Fruit fly (Drosophila melanogaster) whole organism, adult: ENCODE data around the gene CG14088.
A peak's percentile ranks its signal among the peaks of the same experiment; 100 is the strongest.

Experiments
- CG11617 ChIP-seq: fragments of 200-800 bp; sonication (Bioruptor generic); optimal IDR thresholded peaks from 2 replicates; lab custom pipeline; 2017; ENCODE audit warnings: mild to moderate bottlenecking, missing biosample characterization, missing genetic modification reagents, missing genetic modification characterization
- CG12768 ChIP-seq: fragments of 200-800 bp; sonication (Bioruptor generic); optimal IDR thresholded peaks from 2 replicates; lab custom pipeline; 2017; ENCODE audit warnings: missing biosample characterization, missing genetic modification characterization, mild to moderate bottlenecking, moderate library complexity, missing genetic modification reagents
- CG14711 ChIP-seq: fragments of 200-800 bp; sonication (Bioruptor generic); optimal IDR thresholded peaks from 2 replicates; lab custom pipeline; 2018; ENCODE audit warnings: missing biosample characterization, mild to moderate bottlenecking, missing genetic modification characterization, moderate library complexity
- CG1620 ChIP-seq: fragments of 200-800 bp; sonication (Bioruptor generic); optimal IDR thresholded peaks from 2 replicates; lab custom pipeline; 2016; ENCODE audit warnings: missing biosample characterization, missing genetic modification characterization
- CG33017 ChIP-seq: fragments of 200-800 bp; sonication (Bioruptor generic); optimal IDR thresholded peaks from 2 replicates; lab custom pipeline; 2018; ENCODE audit warnings: missing biosample characterization, mild to moderate bottlenecking, missing genetic modification characterization, moderate library complexity
- CG5204 ChIP-seq: fragments of 200-800 bp; sonication (Bioruptor generic); optimal IDR thresholded peaks from 2 replicates; lab custom pipeline; 2016; ENCODE audit warnings: missing biosample characterization, missing genetic modification characterization
- CG7045 ChIP-seq: fragments of 200-800 bp; sonication (Bioruptor generic); optimal IDR thresholded peaks from 2 replicates; lab custom pipeline; 2017; ENCODE audit warnings: missing biosample characterization, mild to moderate bottlenecking, missing genetic modification characterization
- CG7101 ChIP-seq: fragments of 200-800 bp; sonication (Bioruptor generic); optimal IDR thresholded peaks from 2 replicates; lab custom pipeline; 2018; ENCODE audit warnings: missing biosample characterization, mild to moderate bottlenecking, missing genetic modification characterization, moderate library complexity
- Clk ChIP-seq: fragments of 200-800 bp; sonication (Bioruptor generic); optimal IDR thresholded peaks from 2 replicates; lab custom pipeline; 2017; ENCODE audit warnings: missing biosample characterization, missing genetic modification characterization
- Crg-1 ChIP-seq: fragments of 200-800 bp; sonication (Bioruptor generic); optimal IDR thresholded peaks from 2 replicates; lab custom pipeline; 2016; ENCODE audit warnings: missing biosample characterization, missing genetic modification characterization
- Hr96 ChIP-seq: fragments of 200-800 bp; sonication (Bioruptor generic); optimal IDR thresholded peaks from 2 replicates; lab custom pipeline; 2016; ENCODE audit warnings: missing biosample characterization, missing genetic modification characterization
- Mnt ChIP-seq: fragments of 200-800 bp; sonication (Bioruptor generic); optimal IDR thresholded peaks from 2 replicates; lab custom pipeline; 2016; ENCODE audit warnings: missing biosample characterization, mild to moderate bottlenecking, missing genetic modification characterization
- bab1 ChIP-seq: fragments of 200-800 bp; sonication (Bioruptor generic); optimal IDR thresholded peaks from 3 replicates; lab custom pipeline; 2019; ENCODE audit warnings: missing biosample characterization, mild to moderate bottlenecking, missing genetic modification characterization, moderate library complexity
- cic ChIP-seq: fragments of 200-800 bp; sonication (Bioruptor generic); optimal IDR thresholded peaks from 2 replicates; lab custom pipeline; 2017; ENCODE audit warnings: missing biosample characterization, mild to moderate bottlenecking, missing genetic modification characterization, moderate library complexity
- cnc ChIP-seq, 2 experiments: fragments of >200 bp; optimal IDR thresholded peaks; 2 replicates each; lab custom pipeline; 2017
- kay ChIP-seq: fragments of 200-800 bp; sonication (Bioruptor generic); peaks from one replicate; lab custom pipeline; 2016; ENCODE audit warnings: missing biosample characterization, missing genetic modification characterization, borderline replicate concordance
- ovo ChIP-seq: fragments of 200-800 bp; sonication (Bioruptor generic); optimal IDR thresholded peaks from 2 replicates; lab custom pipeline; 2016; ENCODE audit warnings: missing biosample characterization, missing genetic modification characterization
- pad ChIP-seq: fragments of 200-800 bp; sonication (Bioruptor generic); optimal IDR thresholded peaks from 3 replicates; lab custom pipeline; 2017; ENCODE audit warnings: missing biosample characterization, missing genetic modification characterization, mild to moderate bottlenecking, moderate library complexity, missing genetic modification reagents
- tj ChIP-seq: fragments of 200-800 bp; sonication (Bioruptor generic); optimal IDR thresholded peaks from 3 replicates; lab custom pipeline; 2017; ENCODE audit warnings: missing biosample characterization, mild to moderate bottlenecking, missing genetic modification characterization, moderate library complexity
- toe ChIP-seq: fragments of 200-800 bp; sonication (Bioruptor generic); optimal IDR thresholded peaks from 2 replicates; lab custom pipeline; 2016; ENCODE audit warnings: missing biosample characterization, missing genetic modification characterization

Gene CG14088

dm6 chr3L:19275491-19275890, 5.0 kb upstream of the CG14088 start, which contains the start of gene CG14086:
Gene CG14086, plus strand, starts transcription at chr3L:19275791.
- TF ChIP-seq tj (GFP tag; lab: Kevin White, UChicago) (no peak), Clk (GFP tag; lab: Kevin White, UChicago) (no peak), Hr96 (GFP tag; lab: Kevin White, UChicago) (no peak), Mnt (GFP tag; lab: Kevin White, UChicago) (no peak), kay (GFP tag; lab: Kevin White, UChicago) (no peak), toe (no peak), Crg-1 (GFP tag; lab: Kevin White, UChicago) (no peak), CG7101 (tag; lab: Kevin White, UChicago) (no peak), CG1620 (no peak), CG14711 (tag; lab: Kevin White, UChicago) (no peak), pad (GFP tag; lab: Kevin White, UChicago) (no peak), bab1 (GFP tag; lab: Kevin White, UChicago) (no peak), CG12768 (no peak), cic (GFP tag; lab: Kevin White, UChicago) (no peak)

dm6 chr3L:19268720-19269401, 1.6 kb downstream of the CG14088 start, which contains the start of the genes Aldh7A1 and CG14085:
Gene Aldh7A1, minus strand, starts transcription at chr3L:19268913.
Gene CG14085, plus strand, starts transcription at chr3L:19269351.
- TF ChIP-seq cic (GFP tag; lab: Kevin White, UChicago) (peak; percentile 55), CG33017 (tag; lab: Kevin White, UChicago) (no peak), Clk (GFP tag; lab: Kevin White, UChicago) (no peak), tj (GFP tag; lab: Kevin White, UChicago) (peak; percentile 48), Crg-1 (GFP tag; lab: Kevin White, UChicago) (peak; percentile 11), CG14711 (tag; lab: Kevin White, UChicago) (peak; percentile 10), CG7101 (tag; lab: Kevin White, UChicago) (peak; percentile 2), CG1620 (no peak), CG5204 (peak; percentile 27), Mnt (GFP tag; lab: Kevin White, UChicago) (peak; percentile 49), pad (GFP tag; lab: Kevin White, UChicago) (peak; percentile 8), kay (GFP tag; lab: Kevin White, UChicago) (no peak), Hr96 (GFP tag; lab: Kevin White, UChicago) (peak; percentile 24), CG12768 (peak; percentile 69)

DNA sequence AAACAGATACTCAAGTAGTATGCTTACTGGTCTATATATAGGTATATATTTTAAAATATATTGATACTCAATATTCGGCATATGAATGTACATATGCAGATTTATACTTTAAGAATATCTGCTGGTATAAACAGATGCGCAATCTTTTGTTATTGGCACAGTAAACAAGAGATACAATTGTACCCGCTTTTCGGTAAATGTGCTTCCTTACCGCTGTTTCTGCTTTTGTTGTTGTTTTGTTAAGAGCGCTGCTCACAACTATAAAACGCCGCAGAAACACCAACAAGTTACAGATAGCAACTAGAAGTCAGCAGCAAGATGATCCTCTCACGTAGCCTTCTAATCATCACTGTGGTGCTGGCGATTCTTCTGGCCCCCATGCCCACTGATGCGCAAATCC, 4.7 kb downstream of the CG14088 start, which contains the start of gene CG45081:
CG45081 (plus strand) TSS at position 301 of the 400 bp plus-strand sequence.
- TF ChIP-seq Hr96 (GFP tag; lab: Kevin White, UChicago) (no peak), cnc (optimal IDR thresholded peaks at IDR 0.05; lab: Kevin White, UChicago) (no peak), cic (GFP tag; lab: Kevin White, UChicago) (peak; percentile 5)

DNA sequence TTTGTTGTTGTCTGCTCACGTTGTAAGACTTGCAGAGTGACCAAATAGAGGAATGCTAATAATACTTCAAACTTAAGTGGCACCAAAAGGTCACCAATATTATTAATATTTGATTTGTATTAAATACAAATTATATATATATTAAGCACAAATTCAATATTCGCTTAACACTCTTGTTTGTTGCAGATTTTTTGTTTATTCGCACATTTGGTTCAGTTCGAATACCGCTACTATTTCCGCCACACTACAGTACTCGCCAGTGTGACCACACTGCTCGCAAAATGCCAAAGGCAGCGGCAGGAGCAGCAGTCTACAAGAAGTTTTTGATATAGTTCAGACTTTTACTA, 6.3 kb downstream of the CG14088 start, which contains the start of gene Max:
Max (minus strand) TSS at position 44 of the 347 bp plus-strand sequence.
- peak; percentile 73 for TF ChIP-seq CG12768
- no peak for TF ChIP-seq CG5204
- TF ChIP-seq pad (GFP tag; lab: Kevin White, UChicago) = peak; percentile 43
- TF ChIP-seq CG7101 (tag; lab: Kevin White, UChicago) = peak; percentile 74
- TF ChIP-seq bab1 (GFP tag; lab: Kevin White, UChicago) = peak; percentile 77
- no peak for TF ChIP-seq ovo (GFP tag; lab: Kevin White, UChicago)
- peak; percentile 77 for TF ChIP-seq CG33017 (tag; lab: Kevin White, UChicago)
- TF ChIP-seq Mnt (GFP tag; lab: Kevin White, UChicago) = peak; percentile 36
- peak; percentile 32 for TF ChIP-seq CG1620
- peak; percentile 77 for TF ChIP-seq CG11617
- TF ChIP-seq Crg-1 (GFP tag; lab: Kevin White, UChicago) = peak; percentile 8
- no peak for TF ChIP-seq toe
- no peak for TF ChIP-seq Hr96 (GFP tag; lab: Kevin White, UChicago)
- no peak for TF ChIP-seq Clk (GFP tag; lab: Kevin White, UChicago)
- TF ChIP-seq CG14711 (tag; lab: Kevin White, UChicago) = peak; percentile 77
- TF ChIP-seq cnc (optimal IDR thresholded peaks at IDR 0.05; lab: Kevin White, UChicago) = no peak
- TF ChIP-seq CG7045 = peak; percentile 62
- peak; percentile 71 for TF ChIP-seq kay (GFP tag; lab: Kevin White, UChicago)
- peak; percentile 21 for TF ChIP-seq cic (GFP tag; lab: Kevin White, UChicago)
- peak; percentile 46 for TF ChIP-seq tj (GFP tag; lab: Kevin White, UChicago)

dm6 chr3L:19263480-19264140, 6.8 kb downstream of the CG14088 start, which contains the start of the genes CG42374 and Mettl5:
Gene CG42374, plus strand, starts transcription at chr3L:19263766.
Gene Mettl5, plus strand, starts transcription at chr3L:19263766.
- TF ChIP-seq cnc (optimal IDR thresholded peaks at IDR 0.05; lab: Kevin White, UChicago) (no peak), Mnt (GFP tag; lab: Kevin White, UChicago) (peak; percentile 92), Crg-1 (GFP tag; lab: Kevin White, UChicago) (no peak), CG7045 (peak; percentile 1), pad (GFP tag; lab: Kevin White, UChicago) (no peak)

dm6 chr3L:19261720-19262119, 8.7 kb downstream of the CG14088 start:
- TF ChIP-seq CG1620 = no peak
- TF ChIP-seq CG33017 (tag; lab: Kevin White, UChicago) = no peak
- TF ChIP-seq Clk (GFP tag; lab: Kevin White, UChicago) = no peak
- TF ChIP-seq CG11617 = no peak
- TF ChIP-seq cic (GFP tag; lab: Kevin White, UChicago) = no peak
